Worm (Caenorhabditis elegans) whole organism, L4 larva: Measurements from ENCODE around the gene gfat-2.

Experiments
- R02D3.7 ChIP-seq: fragments of 150-350 bp; sonication (generic microtip); optimal IDR thresholded peaks from 3 replicates; lab custom pipeline; 2014; ENCODE audit warnings: missing biosample characterization, missing genetic modification characterization
- Y105C5A.15 ChIP-seq: fragments of 200-800 bp; sonication (Bioruptor generic); IDR thresholded peaks from 2 replicates; pipeline ENCODE4 v1.3.6; 2022; ENCODE audit warnings: missing genetic modification characterization, missing compliant biosample characterization
- arid-1 ChIP-seq: fragments of 200-800 bp; sonication (Bioruptor generic); conservative IDR thresholded peaks from 2 replicates; pipeline ENCODE4 v1.3.6; 2022; ENCODE audit warnings: missing genetic modification reagents, missing genetic modification characterization, missing compliant biosample characterization
- ctbp-1 ChIP-seq: fragments of 200-800 bp; sonication (Bioruptor generic); IDR thresholded peaks from 2 replicates; pipeline ENCODE4 v1.3.6; 2022; ENCODE audit warnings: missing genetic modification reagents, missing genetic modification characterization, missing compliant biosample characterization
- fkh-10 ChIP-seq: fragments of 150-350 bp; optimal IDR thresholded peaks from 2 replicates; lab custom pipeline; 2014; ENCODE audit warnings: missing biosample characterization, missing genetic modification reagents, missing genetic modification characterization
- fos-1 ChIP-seq: fragments of 150-350 bp; optimal IDR thresholded peaks from 2 replicates; lab custom pipeline; 2014; ENCODE audit warnings: missing biosample characterization, missing genetic modification characterization
- lin-13 ChIP-seq: fragments of 150-350 bp; optimal IDR thresholded peaks from 2 replicates; lab custom pipeline; 2014; ENCODE audit warnings: missing biosample characterization, missing genetic modification reagents, missing genetic modification characterization
- set-16 ChIP-seq: fragments of 200-800 bp; sonication (Bioruptor generic); IDR thresholded peaks from 2 replicates; pipeline ENCODE4 v1.3.6; 2022; ENCODE audit warnings: missing genetic modification reagents, missing genetic modification characterization, missing compliant biosample characterization
- unc-130 ChIP-seq: sonication (generic microtip); optimal IDR thresholded peaks from 2 replicates; lab custom pipeline; 2016; ENCODE audit warnings: missing genetic modification reagents, missing genetic modification characterization, missing compliant biosample characterization
- zag-1 ChIP-seq: fragments of 150-350 bp; optimal IDR thresholded peaks from 2 replicates; lab custom pipeline; 2014; ENCODE audit warnings: missing biosample characterization, missing genetic modification characterization

ce11 chrIV:11375713-11376112, 34.3 kb upstream of the gfat-2 start:
- TF ChIP-seq zag-1 (tag; lab: Kevin White, UChicago) (no peak), lin-13 (GFP tag; lab: Kevin White, UChicago) (no peak), fkh-10 (GFP tag; lab: Kevin White, UChicago) (no peak), arid-1 (GFP tag; lab: Robert Waterston, UW) (no peak; the same call in 1 of the 2 replicates), ctbp-1 (GFP tag; lab: Robert Waterston, UW) (no peak), Y105C5A.15 (no peak), set-16 (GFP tag; lab: Robert Waterston, UW) (no peak), fos-1 (tag; lab: Kevin White, UChicago) (no peak), unc-130 (GFP tag; lab: Kevin White, UChicago) (no peak), R02D3.7 (tag; lab: Kevin White, UChicago) (no peak)
